Fruit fly (Drosophila melanogaster) whole organism, embryonic: ENCODE results near the gene CtsF.

Experiments
- B-H1 ChIP-seq: fragments of 200-800 bp; sonication (Bioruptor generic); IDR thresholded peaks from 3 replicates; pipeline ENCODE4 v1.3.6; 2022; ENCODE audit warnings: missing biosample characterization, missing genetic modification characterization
- CG10147 ChIP-seq: fragments of 200-800 bp; sonication (Bioruptor generic); optimal IDR thresholded peaks from 2 replicates; lab custom pipeline; 2019; ENCODE audit warnings: missing biosample characterization, mild to moderate bottlenecking, missing genetic modification characterization, moderate library complexity
- CG10321 ChIP-seq: fragments of 200-800 bp; sonication (Bioruptor generic); IDR thresholded peaks from 2 replicates; pipeline ENCODE4 v1.3.6; 2022; ENCODE audit warnings: missing biosample characterization, missing genetic modification characterization
- CG10654 ChIP-seq: fragments of 200-800 bp; sonication (Bioruptor generic); optimal IDR thresholded peaks from 2 replicates; lab custom pipeline; 2016; ENCODE audit warnings: missing biosample characterization, missing genetic modification characterization
- CG12236 ChIP-seq: fragments of 200-800 bp; sonication (Bioruptor generic); optimal IDR thresholded peaks from 2 replicates; lab custom pipeline; 2016; ENCODE audit warnings: missing biosample characterization, missing genetic modification characterization
- CG15269 ChIP-seq: fragments of 200-800 bp; sonication (Bioruptor generic); optimal IDR thresholded peaks from 2 replicates; lab custom pipeline; 2018; ENCODE audit warnings: missing biosample characterization, mild to moderate bottlenecking, missing genetic modification characterization, moderate library complexity
- CG17186 ChIP-seq: fragments of 200-800 bp; sonication (Bioruptor generic); optimal IDR thresholded peaks from 3 replicates; lab custom pipeline; 2017; ENCODE audit warnings: missing biosample characterization, missing genetic modification reagents, missing genetic modification characterization
- CG17612 ChIP-seq: fragments of 200-800 bp; sonication (Bioruptor generic); IDR thresholded peaks from 2 replicates; pipeline ENCODE4 v1.3.6; 2022; ENCODE audit warnings: missing biosample characterization, missing genetic modification characterization
- CG1792 ChIP-seq: fragments of 200-800 bp; sonication (Bioruptor generic); optimal IDR thresholded peaks from 2 replicates; lab custom pipeline; 2016; ENCODE audit warnings: missing biosample characterization, missing genetic modification characterization
- CG2116 ChIP-seq: fragments of 200-800 bp; sonication (Bioruptor generic); optimal IDR thresholded peaks from 3 replicates; lab custom pipeline; 2018; ENCODE audit warnings: missing biosample characterization, mild to moderate bottlenecking, missing genetic modification characterization
- CG31224 ChIP-seq: fragments of 200-800 bp; sonication (Bioruptor generic); IDR thresholded peaks from 2 replicates; pipeline ENCODE4 v1.3.6; 2022; ENCODE audit warnings: missing biosample characterization, missing genetic modification characterization
- CG32532 ChIP-seq: fragments of 200-800 bp; sonication (Bioruptor generic); IDR thresholded peaks from 2 replicates; pipeline ENCODE4 v1.3.6; 2022; ENCODE audit warnings: missing biosample characterization, missing genetic modification characterization
- CG3726 ChIP-seq: fragments of 200-800 bp; sonication (Bioruptor generic); IDR thresholded peaks from 3 replicates; pipeline ENCODE4, ENCODE4 v1.3.6; 2022; ENCODE audit warnings: missing biosample characterization, missing genetic modification characterization
- CG3847 ChIP-seq: fragments of 200-800 bp; sonication (Bioruptor generic); IDR thresholded peaks from 2 replicates; pipeline ENCODE4 v1.3.6; 2022; ENCODE audit warnings: missing biosample characterization, missing genetic modification characterization
- CG4282 ChIP-seq: fragments of 200-800 bp; sonication (Bioruptor generic); optimal IDR thresholded peaks from 2 replicates; lab custom pipeline; 2016; ENCODE audit warnings: missing biosample characterization, missing genetic modification characterization
- CG4617 ChIP-seq: fragments of 200-800 bp; sonication (Bioruptor generic); optimal IDR thresholded peaks from 3 replicates; lab custom pipeline; 2016; ENCODE audit warnings: missing biosample characterization, missing genetic modification characterization, borderline replicate concordance
- CG5953 ChIP-seq: fragments of 200-800 bp; sonication (Bioruptor generic); IDR thresholded peaks from 2 replicates; pipeline ENCODE4 v1.3.6; 2022; ENCODE audit warnings: missing biosample characterization, missing genetic modification characterization
- CG7372 ChIP-seq: fragments of 200-800 bp; sonication (Bioruptor generic); IDR thresholded peaks from 2 replicates; pipeline ENCODE4 v1.3.6; 2022; ENCODE audit warnings: missing biosample characterization, missing genetic modification characterization
- CG7963 ChIP-seq: fragments of 200-800 bp; sonication (Bioruptor generic); IDR thresholded peaks from 3 replicates; pipeline ENCODE4 v1.3.6; 2022; ENCODE audit warnings: missing biosample characterization, missing genetic modification characterization; ENCODE audit not compliant: partially characterized antibody
- CoRest ChIP-seq: fragments of 200-800 bp; sonication (Bioruptor generic); optimal IDR thresholded peaks from 3 replicates; lab custom pipeline; 2018; ENCODE audit warnings: missing biosample characterization, mild to moderate bottlenecking, missing genetic modification characterization, moderate library complexity
- E2f1 ChIP-seq: fragments of 200-800 bp; sonication (Bioruptor generic); IDR thresholded peaks from 2 replicates; pipeline ENCODE4 v1.3.6; 2022; ENCODE audit warnings: missing biosample characterization, missing genetic modification characterization
- HLH4C ChIP-seq: fragments of 200-800 bp; sonication (Bioruptor generic); IDR thresholded peaks from 3 replicates; pipeline ENCODE4 v1.3.6; 2022; ENCODE audit warnings: missing biosample characterization, missing genetic modification characterization; ENCODE audit not compliant: partially characterized antibody
- HLH54F ChIP-seq: fragments of 200-800 bp; sonication (Bioruptor generic); optimal IDR thresholded peaks from 3 replicates; lab custom pipeline; 2016; ENCODE audit warnings: missing biosample characterization, missing genetic modification characterization
- Hr39 ChIP-seq: fragments of >200 bp; optimal IDR thresholded peaks from 2 replicates; lab custom pipeline; 2017
- Jarid2 ChIP-seq: fragments of 200-800 bp; sonication (Bioruptor generic); optimal IDR thresholded peaks from 3 replicates; lab custom pipeline; 2017; ENCODE audit warnings: mild to moderate bottlenecking, missing biosample characterization, missing genetic modification reagents, missing genetic modification characterization
- MTF-1 ChIP-seq: fragments of 200-800 bp; sonication (Bioruptor generic); optimal IDR thresholded peaks from 2 replicates; lab custom pipeline; 2018; ENCODE audit warnings: missing biosample characterization, mild to moderate bottlenecking, missing genetic modification characterization, borderline replicate concordance
- Max ChIP-seq: fragments of 200-800 bp; sonication (Bioruptor generic); optimal IDR thresholded peaks from 2 replicates; lab custom pipeline; 2016; ENCODE audit warnings: missing biosample characterization, mild to moderate bottlenecking, missing genetic modification characterization
- Neu2 ChIP-seq: fragments of 200-800 bp; sonication (Bioruptor generic); optimal IDR thresholded peaks from 3 replicates; lab custom pipeline; 2016; ENCODE audit warnings: missing biosample characterization, missing genetic modification characterization, borderline replicate concordance
- Nf-YC ChIP-seq: fragments of 200-800 bp; optimal IDR thresholded peaks from 3 replicates; lab custom pipeline; 2019; ENCODE audit warnings: missing biosample characterization, mild to moderate bottlenecking, missing genetic modification characterization, moderate library complexity
- Sox102F ChIP-seq: fragments of 200-800 bp; sonication (Bioruptor generic); optimal IDR thresholded peaks from 2 replicates; lab custom pipeline; 2018; ENCODE audit warnings: missing biosample characterization, mild to moderate bottlenecking, missing genetic modification characterization, moderate library complexity
- TFAM ChIP-seq: fragments of 200-800 bp; sonication (Bioruptor generic); optimal IDR thresholded peaks from 2 replicates; lab custom pipeline; 2017; ENCODE audit warnings: missing biosample characterization, missing genetic modification characterization, inconsistent platforms
- bab2 ChIP-seq: fragments of 200-800 bp; sonication (Bioruptor generic); optimal IDR thresholded peaks from 2 replicates; lab custom pipeline; 2016; ENCODE audit warnings: missing biosample characterization, missing genetic modification characterization
- crol ChIP-seq: fragments of 200-800 bp; sonication (Bioruptor generic); IDR thresholded peaks from 2 replicates; pipeline ENCODE4 v1.3.6; 2022; ENCODE audit warnings: missing biosample characterization, missing genetic modification characterization
- dpn ChIP-seq, 2 experiments: fragments of 200-800 bp; sonication (Bioruptor generic); optimal IDR thresholded peaks; 3 replicates each; lab custom pipeline; 2016; ENCODE audit warnings: missing biosample characterization in 2 of 2, missing genetic modification characterization in 2 of 2
- eyg ChIP-seq: fragments of 200-800 bp; sonication (Bioruptor generic); optimal IDR thresholded peaks from 3 replicates; lab custom pipeline; 2016; ENCODE audit warnings: missing biosample characterization, missing genetic modification characterization
- fd3F ChIP-seq: fragments of 200-800 bp; sonication (Bioruptor generic); optimal IDR thresholded peaks from 2 replicates; lab custom pipeline; 2018; ENCODE audit warnings: missing biosample characterization, mild to moderate bottlenecking, missing genetic modification characterization, moderate library complexity
- fu2 ChIP-seq: fragments of 200-800 bp; sonication (Bioruptor generic); optimal IDR thresholded peaks from 2 replicates; lab custom pipeline; 2016; ENCODE audit warnings: missing biosample characterization, missing genetic modification characterization
- gcm ChIP-seq: fragments of 200-800 bp; sonication (Bioruptor generic); optimal IDR thresholded peaks from 2 replicates; lab custom pipeline; 2019; ENCODE audit warnings: missing biosample characterization, mild to moderate bottlenecking, missing genetic modification characterization, moderate library complexity
- h ChIP-seq: fragments of >200 bp; optimal IDR thresholded peaks from 2 replicates; lab custom pipeline; 2017
- lab ChIP-seq: fragments of 200-800 bp; sonication (Bioruptor generic); optimal IDR thresholded peaks from 3 replicates; lab custom pipeline; 2017; ENCODE audit warnings: missing biosample characterization, missing genetic modification characterization, mild to moderate bottlenecking, moderate library complexity, missing genetic modification reagents
- lmd ChIP-seq: fragments of 200-800 bp; sonication (Bioruptor generic); IDR thresholded peaks from 2 replicates; pipeline ENCODE4 v1.3.6; 2022; ENCODE audit warnings: missing biosample characterization, missing genetic modification characterization
- nau ChIP-seq: fragments of 200-800 bp; sonication (Bioruptor generic); optimal IDR thresholded peaks from 3 replicates; lab custom pipeline; 2017; ENCODE audit warnings: missing biosample characterization, mild to moderate bottlenecking, missing genetic modification characterization, missing genetic modification reagents
- oc ChIP-seq: fragments of 200-800 bp; sonication (Bioruptor generic); optimal IDR thresholded peaks from 2 replicates; lab custom pipeline; 2018; ENCODE audit warnings: missing biosample characterization, mild to moderate bottlenecking, missing genetic modification characterization, moderate library complexity
- run ChIP-seq: fragments of 200-800 bp; sonication (Bioruptor generic); optimal IDR thresholded peaks from 3 replicates; lab custom pipeline; 2018; ENCODE audit warnings: missing biosample characterization, mild to moderate bottlenecking, missing genetic modification characterization
- sim ChIP-seq: fragments of 200-800 bp; sonication (Bioruptor generic); IDR thresholded peaks from 2 replicates; pipeline ENCODE4 v1.3.6; 2022; ENCODE audit warnings: missing biosample characterization, missing genetic modification characterization
- ssp ChIP-seq: fragments of 200-800 bp; sonication (Bioruptor generic); IDR thresholded peaks from 2 replicates; pipeline ENCODE4 v1.3.6; 2022; ENCODE audit warnings: missing biosample characterization, missing genetic modification characterization
- toy ChIP-seq: fragments of 200-800 bp; sonication (Bioruptor generic); IDR thresholded peaks from 2 replicates; pipeline ENCODE4 v1.3.6; 2022; ENCODE audit warnings: missing biosample characterization, missing genetic modification characterization
- trh ChIP-seq: fragments of 200-800 bp; sonication (Bioruptor generic); optimal IDR thresholded peaks from 2 replicates; lab custom pipeline; 2016; ENCODE audit warnings: missing biosample characterization, missing genetic modification characterization
- tx ChIP-seq: fragments of 200-800 bp; sonication (Bioruptor generic); optimal IDR thresholded peaks from 2 replicates; lab custom pipeline; 2016; ENCODE audit warnings: missing biosample characterization, missing genetic modification characterization
- vnd ChIP-seq: fragments of 200-800 bp; sonication (Bioruptor generic); IDR thresholded peaks from 3 replicates; pipeline ENCODE4 v1.3.6; 2022; ENCODE audit warnings: missing biosample characterization, missing genetic modification characterization; ENCODE audit not compliant: partially characterized antibody

CtsF gene

dm6 chr3R:5283360-5283963 is 31.9 kb upstream of the CtsF start (continued):
- TF ChIP-seq CG15269 (tag; lab: Kevin White, UChicago) (peak; percentile 94), CG4282 (GFP tag; lab: Kevin White, UChicago) (peak; percentile 85), CG32532 (GFP tag; lab: Robert Waterston, UW) (peak; percentile 87), CG7372 (GFP tag; lab: Robert Waterston, UW) (peak; percentile 76), CG7963 (GFP tag; lab: Robert Waterston, UW) (no peak), CG4617 (peak; percentile 51), run (tag; lab: Kevin White, UChicago) (peak; percentile 90), CG3726 (GFP tag; lab: Robert Waterston, UW) (peak; percentile 66; the same call in 1 of the 3 replicates), lab (GFP tag; lab: Kevin White, UChicago) (peak; percentile 96), HLH54F (GFP tag; lab: Kevin White, UChicago) (peak; percentile 92), Neu2 (GFP tag; lab: Kevin White, UChicago) (peak; percentile 62), B-H1 (GFP tag; lab: Robert Waterston, UW) (peak; percentile 57), CG10147 (GFP tag; lab: Kevin White, UChicago) (peak; percentile 93), Jarid2 (GFP tag; lab: Kevin White, UChicago) (peak; percentile 75), Sox102F (GFP tag; lab: Kevin White, UChicago) (peak; percentile 93), MTF-1 (GFP tag; lab: Kevin White, UChicago) (peak; percentile 75), h (lab: Kevin White, UChicago) (no peak), CG10321 (GFP tag; lab: Robert Waterston, UW) (0 out of 2 replicates have a peak, but pooled peaks have one; percentile 40), trh (GFP tag; lab: Kevin White, UChicago) (peak; percentile 74), nau (peak; percentile 94), CG17612 (peak; percentile 67), Max (peak; percentile 90), crol (GFP tag; lab: Robert Waterston, UW) (no peak), lmd (GFP tag; lab: Robert Waterston, UW) (peak; percentile 89), TFAM (GFP tag; lab: Kevin White, UChicago) (peak; percentile 41), CG12236 (GFP tag; lab: Kevin White, UChicago) (peak; percentile 88), gcm (GFP tag; lab: Kevin White, UChicago) (peak; percentile 90), CG17186 (peak; percentile 67), tx (peak; percentile 89), oc (tag; lab: Kevin White, UChicago) (peak; percentile 85), sim (GFP tag; lab: Robert Waterston, UW) (peak; percentile 27; the same call in 1 of the 2 replicates), Hr39 (lab: Kevin White, UChicago) (no peak), HLH4C (GFP tag; lab: Robert Waterston, UW) (no peak), fd3F (GFP tag; lab: Kevin White, UChicago) (peak; percentile 88), Nf-YC (tag; lab: Kevin White, UChicago) (peak; percentile 86), ssp (peak; percentile 69), E2f1 (GFP tag; lab: Robert Waterston, UW) (peak; percentile 76), CoRest (tag; lab: Kevin White, UChicago) (peak; percentile 94), CG10654 (GFP tag; lab: Kevin White, UChicago) (peak; percentile 84), dpn (GFP tag; optimal IDR thresholded peaks at IDR 0.05; lab: Kevin White, UChicago) (peak; percentile 91 to 95), toy (GFP tag; lab: Robert Waterston, UW) (peak; percentile 75), CG2116 (peak; percentile 58), fu2 (peak; percentile 89), bab2 (GFP tag; lab: Kevin White, UChicago) (peak; percentile 87), CG3847 (GFP tag; lab: Robert Waterston, UW) (peak; percentile 84), vnd (GFP tag; lab: Robert Waterston, UW) (no peak), CG5953 (GFP tag; lab: Robert Waterston, UW) (peak; percentile 80), CG1792 (GFP tag; lab: Kevin White, UChicago) (peak; percentile 87), eyg (GFP tag; lab: Kevin White, UChicago) (peak; percentile 88), CG31224 (peak; percentile 81)
